Worm (Caenorhabditis elegans) whole organism, early embryonic: ENCODE measurements around the gene F53B1.8.

Experiments used
- B0310.2 ChIP-seq: sonication (generic microtip); optimal IDR thresholded peaks from 2 replicates; lab custom pipeline; 2016; ENCODE audit warnings: mild to moderate bottlenecking, missing genetic modification characterization, missing compliant biosample characterization
- F13C5.2 ChIP-seq: sonication (generic microtip); optimal IDR thresholded peaks from 2 replicates; lab custom pipeline; 2017; ENCODE audit warnings: mild to moderate bottlenecking, missing genetic modification characterization, inconsistent platforms, missing compliant biosample characterization
- aly-1 ChIP-seq: sonication (generic microtip); optimal IDR thresholded peaks from 2 replicates; lab custom pipeline; 2016; ENCODE audit warnings: missing genetic modification characterization, missing compliant biosample characterization
- ama-1 ChIP-seq: fragments of 150-350 bp; optimal IDR thresholded peaks from 2 replicates; lab custom pipeline; 2014
- ceh-13 ChIP-seq: fragments of 200-800 bp; sonication (Bioruptor generic); optimal IDR thresholded peaks from 2 replicates; lab custom pipeline; 2018; ENCODE audit warnings: mild to moderate bottlenecking, missing genetic modification characterization, missing compliant biosample characterization
- ceh-36 ChIP-seq: sonication (generic microtip); optimal IDR thresholded peaks from 2 replicates; lab custom pipeline; 2016; ENCODE audit warnings: missing genetic modification characterization, inconsistent platforms, missing compliant biosample characterization
- ets-7 ChIP-seq: sonication (generic microtip); optimal IDR thresholded peaks from 2 replicates; lab custom pipeline; 2016; ENCODE audit warnings: missing genotype, missing genetic modification characterization, missing compliant biosample characterization
- flt-1 ChIP-seq: fragments of 200-800 bp; sonication (Bioruptor generic); IDR thresholded peaks from 2 replicates; pipeline ENCODE4 v1.3.6; 2022; ENCODE audit warnings: missing genetic modification characterization, missing compliant biosample characterization
- hmbx-1 ChIP-seq: sonication (generic microtip); optimal IDR thresholded peaks from 2 replicates; lab custom pipeline; 2016; ENCODE audit warnings: mild to moderate bottlenecking, missing genetic modification characterization, missing compliant biosample characterization
- hmg-4 ChIP-seq: fragments of 200-800 bp; sonication (Bioruptor generic); optimal IDR thresholded peaks from 2 replicates; lab custom pipeline; 2018; ENCODE audit warnings: mild to moderate bottlenecking, missing genetic modification characterization, missing compliant biosample characterization
- hnd-1 ChIP-seq: sonication (generic microtip); optimal IDR thresholded peaks from 2 replicates; lab custom pipeline; 2016; ENCODE audit warnings: missing genetic modification characterization, missing compliant biosample characterization
- pes-1 ChIP-seq: fragments of 200-800 bp; sonication (Bioruptor generic); IDR thresholded peaks from 2 replicates; pipeline ENCODE4 v1.3.6; 2022; ENCODE audit warnings: missing genetic modification reagents, missing genetic modification characterization, missing compliant biosample characterization
- scrt-1 ChIP-seq: fragments of 200-800 bp; sonication (Bioruptor generic); IDR thresholded peaks from 2 replicates; pipeline ENCODE4 v1.3.6; 2022; ENCODE audit warnings: missing genetic modification characterization, missing compliant biosample characterization
- sea-1 ChIP-seq: fragments of 200-800 bp; sonication (Bioruptor generic); conservative IDR thresholded peaks from 2 replicates; pipeline ENCODE4 v1.3.6; 2022; ENCODE audit warnings: missing genetic modification characterization, missing compliant biosample characterization
- tbx-11 ChIP-seq: fragments of 200-800 bp; sonication (Bioruptor generic); IDR thresholded peaks from 2 replicates; pipeline ENCODE4 v1.3.6; 2022; ENCODE audit warnings: missing genetic modification characterization, missing compliant biosample characterization
- tbx-37 ChIP-seq: fragments of 200-800 bp; sonication (Bioruptor generic); conservative IDR thresholded peaks from 2 replicates; pipeline ENCODE4 v1.3.6; 2022; ENCODE audit warnings: missing genetic modification reagents, missing genetic modification characterization, missing compliant biosample characterization
- tra-4 ChIP-seq: sonication (generic microtip); optimal IDR thresholded peaks from 2 replicates; lab custom pipeline; 2017; ENCODE audit warnings: missing genetic modification characterization, missing compliant biosample characterization

The F53B1.8 gene

DNA sequence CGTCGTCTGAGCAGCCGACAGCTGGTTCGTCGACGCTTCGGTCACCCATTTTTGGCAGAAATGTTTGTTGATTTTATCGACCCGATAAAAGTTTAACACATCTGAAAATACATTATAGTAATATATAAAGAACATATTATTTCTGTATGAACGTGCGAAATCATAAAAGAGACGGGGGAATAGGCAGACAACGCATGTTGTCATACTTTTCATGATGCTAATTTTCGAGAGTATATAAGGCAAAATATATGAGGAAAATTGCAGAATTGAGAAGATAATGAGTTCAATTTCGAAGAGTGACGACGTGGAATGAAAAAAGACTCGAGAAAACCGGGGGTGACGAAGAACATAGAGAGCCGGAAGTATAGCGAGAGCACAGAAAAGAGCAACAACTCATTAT, at the start of gene F53B1.8:
TSS of gene F53B1.8 (minus strand) at position 101 of the 400 bp plus-strand sequence.
- no peak for TF ChIP-seq B0310.2 (tag; lab: Kevin White, UChicago)
- no peak for TF ChIP-seq tra-4
- no peak for TF ChIP-seq hnd-1 (tag; lab: Kevin White, UChicago)
- TF ChIP-seq hmg-4 (GFP tag; lab: Kevin White, UChicago): no peak
- TF ChIP-seq flt-1 (GFP tag; lab: Robert Waterston, UW): no peak
- TF ChIP-seq tbx-37 (GFP tag; lab: Robert Waterston, UW): no peak
- no peak for TF ChIP-seq scrt-1 (GFP tag; lab: Robert Waterston, UW)
- no peak for TF ChIP-seq F13C5.2 (tag; lab: Kevin White, UChicago)
- no peak for TF ChIP-seq ets-7 (tag; lab: Kevin White, UChicago)
- no peak for TF ChIP-seq ceh-13 (GFP tag; lab: Kevin White, UChicago)
- no peak for TF ChIP-seq ceh-36 (tag; lab: Kevin White, UChicago)
- no peak for TF ChIP-seq sea-1 (GFP tag; lab: Robert Waterston, UW)
- no peak for TF ChIP-seq tbx-11
- no peak for TF ChIP-seq pes-1 (GFP tag; lab: Robert Waterston, UW)
- no peak for TF ChIP-seq hmbx-1 (tag; lab: Kevin White, UChicago)
- no peak for TF ChIP-seq ama-1 (lab: Kevin White, UChicago)

DNA sequence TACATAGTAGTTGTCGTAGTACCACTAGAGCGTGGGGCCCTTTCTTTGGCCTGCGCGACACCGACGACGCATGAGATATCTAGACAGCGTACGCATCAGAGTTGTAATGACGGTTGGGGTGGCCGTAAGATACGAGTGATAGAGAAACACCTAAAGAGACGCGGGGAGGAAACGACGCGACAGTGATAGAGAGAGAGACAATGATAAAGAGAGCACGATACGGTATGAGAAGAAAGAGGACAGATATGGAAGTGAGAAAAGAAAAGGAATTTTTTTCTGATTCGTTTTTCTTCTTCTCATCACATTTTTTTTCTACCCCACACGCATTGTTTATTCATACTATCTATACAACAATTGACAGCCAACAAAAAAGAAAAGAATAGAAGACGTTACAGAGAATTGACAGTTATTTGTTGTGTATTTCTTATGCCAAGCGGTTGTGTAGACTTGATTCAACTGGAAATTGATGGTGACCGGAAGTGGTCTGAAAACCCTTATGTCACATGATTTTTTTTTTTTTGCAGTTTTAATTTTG, 48.4 kb upstream of the F53B1.8 start:
- no peak for TF ChIP-seq hnd-1 (tag; lab: Kevin White, UChicago)
- no peak for TF ChIP-seq tbx-11
- no peak for TF ChIP-seq flt-1 (GFP tag; lab: Robert Waterston, UW)
- no peak for TF ChIP-seq tbx-37 (GFP tag; lab: Robert Waterston, UW)
- no peak for TF ChIP-seq scrt-1 (GFP tag; lab: Robert Waterston, UW)

DNA sequence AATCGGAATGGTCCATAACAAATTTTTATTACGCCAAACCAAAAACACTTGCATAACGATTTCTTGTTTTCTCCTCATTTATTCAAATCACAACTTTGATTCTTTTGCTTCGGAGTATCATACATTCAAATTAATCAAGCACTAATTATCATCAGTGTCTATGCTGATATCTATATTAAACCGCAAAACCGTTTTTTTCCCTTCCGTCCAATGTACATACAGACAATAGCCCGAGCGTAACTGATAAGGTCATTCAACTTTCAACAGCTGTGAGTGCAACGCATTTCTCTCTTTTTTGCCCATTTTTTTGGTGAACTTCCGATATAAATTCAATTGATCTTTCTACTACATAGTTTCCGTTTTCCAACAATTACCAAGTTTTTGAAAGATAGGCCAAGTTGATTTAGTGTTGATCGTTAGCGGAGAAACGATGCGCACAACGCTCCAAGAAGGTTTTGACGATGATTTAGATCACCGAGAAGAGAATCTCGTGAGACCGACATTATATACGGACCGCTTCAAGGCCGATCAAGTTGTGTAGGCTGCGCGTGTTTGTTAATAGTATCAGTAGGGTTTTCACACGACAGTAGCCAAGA, 47.8 kb upstream of the F53B1.8 start:
- TF ChIP-seq ama-1 (lab: Kevin White, UChicago) (no peak), ceh-13 (GFP tag; lab: Kevin White, UChicago) (no peak), F13C5.2 (tag; lab: Kevin White, UChicago) (no peak), ceh-36 (tag; lab: Kevin White, UChicago) (no peak), hmg-4 (GFP tag; lab: Kevin White, UChicago) (no peak), scrt-1 (GFP tag; lab: Robert Waterston, UW) (no peak), tra-4 (no peak), hnd-1 (tag; lab: Kevin White, UChicago) (no peak)

DNA sequence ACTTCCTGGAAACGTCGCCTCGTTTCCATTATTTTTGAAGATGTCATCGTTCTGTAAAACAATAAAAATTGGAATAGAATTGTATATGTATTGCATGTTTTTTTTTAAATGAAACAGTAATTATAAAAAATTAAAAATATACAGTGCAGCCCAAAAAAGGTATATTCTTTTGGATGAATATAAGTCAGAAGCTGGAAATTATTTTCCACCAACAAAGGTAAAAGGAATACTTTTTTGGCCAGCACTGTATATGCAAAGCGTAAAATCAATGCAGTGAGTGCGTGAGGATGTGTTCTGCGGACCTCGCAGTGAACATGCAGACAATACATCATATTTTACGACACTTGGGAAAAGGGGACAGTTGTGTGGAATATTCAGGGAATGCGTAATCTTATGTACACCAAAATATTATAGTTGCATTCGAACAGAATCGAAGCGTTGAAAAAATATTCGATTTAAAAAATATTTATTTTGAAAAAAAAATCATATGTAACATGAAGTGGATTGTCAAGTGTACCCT, 46.4 kb upstream of the F53B1.8 start, which contains the start of gene F48B9.8:
TSS of gene F48B9.8 (minus strand) at position 51 of the 520 bp plus-strand sequence.
- no peak for TF ChIP-seq sea-1 (GFP tag; lab: Robert Waterston, UW)
- TF ChIP-seq hnd-1 (tag; lab: Kevin White, UChicago): no peak
- TF ChIP-seq aly-1 (tag; lab: Kevin White, UChicago): no peak
- TF ChIP-seq ceh-13 (GFP tag; lab: Kevin White, UChicago): no peak
- no peak for TF ChIP-seq ama-1 (lab: Kevin White, UChicago)
- TF ChIP-seq flt-1 (GFP tag; lab: Robert Waterston, UW): no peak
- TF ChIP-seq tbx-11: no peak
- TF ChIP-seq tra-4: no peak
- TF ChIP-seq F13C5.2 (tag; lab: Kevin White, UChicago): no peak
- TF ChIP-seq ceh-36 (tag; lab: Kevin White, UChicago): no peak
- no peak for TF ChIP-seq B0310.2 (tag; lab: Kevin White, UChicago)
- TF ChIP-seq pes-1 (GFP tag; lab: Robert Waterston, UW): no peak
- no peak for TF ChIP-seq scrt-1 (GFP tag; lab: Robert Waterston, UW)
- no peak for TF ChIP-seq hmg-4 (GFP tag; lab: Kevin White, UChicago)
- TF ChIP-seq hmbx-1 (tag; lab: Kevin White, UChicago): no peak
- TF ChIP-seq ets-7 (tag; lab: Kevin White, UChicago): no peak
- no peak for TF ChIP-seq tbx-37 (GFP tag; lab: Robert Waterston, UW)

ce11 chrX:2164751-2165150, 34.7 kb upstream of the F53B1.8 start, which contains the start of gene F48B9.3:
Gene F48B9.3, plus strand, starts transcription at chrX:2165051.
- no peak for TF ChIP-seq ets-7 (tag; lab: Kevin White, UChicago)
- no peak for TF ChIP-seq hmg-4 (GFP tag; lab: Kevin White, UChicago)
- TF ChIP-seq aly-1 (tag; lab: Kevin White, UChicago): no peak
- TF ChIP-seq ceh-13 (GFP tag; lab: Kevin White, UChicago): no peak
- no peak for TF ChIP-seq ceh-36 (tag; lab: Kevin White, UChicago)
- TF ChIP-seq hnd-1 (tag; lab: Kevin White, UChicago): no peak
- TF ChIP-seq tbx-11: no peak
- no peak for TF ChIP-seq flt-1 (GFP tag; lab: Robert Waterston, UW)
- TF ChIP-seq pes-1 (GFP tag; lab: Robert Waterston, UW): no peak
- TF ChIP-seq F13C5.2 (tag; lab: Kevin White, UChicago): no peak
- TF ChIP-seq B0310.2 (tag; lab: Kevin White, UChicago): no peak
- no peak for TF ChIP-seq tra-4
- TF ChIP-seq tbx-37 (GFP tag; lab: Robert Waterston, UW): no peak
- TF ChIP-seq ama-1 (lab: Kevin White, UChicago): no peak
- no peak for TF ChIP-seq sea-1 (GFP tag; lab: Robert Waterston, UW)
- no peak for TF ChIP-seq scrt-1 (GFP tag; lab: Robert Waterston, UW)
- no peak for TF ChIP-seq hmbx-1 (tag; lab: Kevin White, UChicago)

- no peak for TF ChIP-seq hmbx-1 (tag; lab: Kevin White, UChicago)
- no peak for TF ChIP-seq pes-1 (GFP tag; lab: Robert Waterston, UW)
- TF ChIP-seq aly-1 (tag; lab: Kevin White, UChicago): no peak
- TF ChIP-seq hmg-4 (GFP tag; lab: Kevin White, UChicago): no peak
- TF ChIP-seq sea-1 (GFP tag; lab: Robert Waterston, UW): no peak
- no peak for TF ChIP-seq flt-1 (GFP tag; lab: Robert Waterston, UW)
- TF ChIP-seq ama-1 (lab: Kevin White, UChicago): no peak
- TF ChIP-seq tbx-11: no peak
- no peak for TF ChIP-seq tra-4
- TF ChIP-seq ceh-36 (tag; lab: Kevin White, UChicago): no peak
- TF ChIP-seq scrt-1 (GFP tag; lab: Robert Waterston, UW): no peak
- no peak for TF ChIP-seq F13C5.2 (tag; lab: Kevin White, UChicago)
- TF ChIP-seq tbx-37 (GFP tag; lab: Robert Waterston, UW): no peak
- no peak for TF ChIP-seq B0310.2 (tag; lab: Kevin White, UChicago)
- TF ChIP-seq ets-7 (tag; lab: Kevin White, UChicago): no peak
- no peak for TF ChIP-seq ceh-13 (GFP tag; lab: Kevin White, UChicago)
- no peak for TF ChIP-seq hnd-1 (tag; lab: Kevin White, UChicago)
These were observed 33.0 kb upstream of the F53B1.8 start, which contains the start of gene pdf-2 for ce11 chrX:2163084-2163483. Gene pdf-2, plus strand, starts transcription at chrX:2163384.
